Worm (Caenorhabditis elegans): Measurements from ENCODE around the gene mpst-3.

mpst-3 gene

DNA sequence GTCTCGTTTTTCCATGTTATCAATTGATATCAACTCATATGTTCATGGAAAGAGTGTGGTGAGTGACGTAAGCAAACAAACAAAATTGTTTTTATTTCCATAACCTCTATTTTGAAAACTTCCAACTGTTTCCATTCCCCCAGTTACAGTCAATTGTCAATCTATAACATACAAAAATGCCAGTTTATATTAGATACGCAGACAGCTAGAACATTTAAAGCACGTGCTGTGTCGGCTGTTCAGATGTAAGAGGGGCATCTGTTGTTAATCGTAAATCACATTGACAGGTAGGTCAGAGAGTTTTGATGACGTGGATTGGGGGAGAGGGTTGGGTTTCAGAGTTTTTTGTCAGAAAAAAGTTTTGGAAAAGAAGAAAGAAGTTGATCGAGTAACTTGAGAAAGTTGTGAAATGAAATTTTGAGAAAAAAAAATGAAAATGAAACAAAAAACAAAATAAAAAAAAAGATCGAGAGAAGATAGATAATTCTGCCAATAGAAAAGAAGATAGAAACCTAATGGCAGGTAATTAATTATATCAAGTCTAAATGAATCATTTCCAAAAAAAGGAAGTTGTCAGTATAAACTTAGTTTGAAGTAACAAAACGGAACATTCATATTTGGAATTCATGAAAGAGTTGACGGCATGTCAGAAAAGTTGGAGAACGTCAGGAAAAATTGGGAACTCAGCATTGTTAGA is 46.8 kb upstream of the mpst-3 start (continued):
- TF ChIP-seq ets-5 (GFP tag; IDR thresholded peaks at IDR 0.05) (no peak), hpl-2 (GFP tag; optimal IDR thresholded peaks at IDR 0.05) (no peak), lin-14 (GFP tag; optimal IDR thresholded peaks at IDR 0.05) (peak; percentile 94), ztf-4 (tag; optimal IDR thresholded peaks at IDR 0.05) (peak; percentile 38), nhr-85 (tag) (peak; percentile 97), pag-3 (tag; optimal IDR thresholded peaks at IDR 0.05; ENCODE audit: borderline replicate concordance, insufficient read depth) (no peak), blmp-1 (tag; optimal IDR thresholded peaks at IDR 0.05) (peak; percentile 53), tbx-2 (tag; optimal IDR thresholded peaks at IDR 0.05) (peak; percentile 61), ceh-82 (tag; optimal IDR thresholded peaks at IDR 0.05) (no peak), fkh-8 (tag; optimal IDR thresholded peaks at IDR 0.05) (no peak), unc-30 (tag; optimal IDR thresholded peaks at IDR 0.05) (no peak), aly-2 (tag; optimal IDR thresholded peaks at IDR 0.05) (no peak), unc-62 (GFP tag; optimal IDR thresholded peaks at IDR 0.05) (no peak), unc-86 (tag; optimal IDR thresholded peaks at IDR 0.05) (no peak), C16A3.4 (tag; optimal IDR thresholded peaks at IDR 0.05) (peak; percentile 26), xbp-1 (tag; optimal IDR thresholded peaks at IDR 0.05) (peak; percentile 71), jun-1 (tag; optimal IDR thresholded peaks at IDR 0.05) (no peak), nhr-237 (tag; optimal IDR thresholded peaks at IDR 0.05) (no peak), efl-1 (optimal IDR thresholded peaks at IDR 0.05) (peak; percentile 36 to 42), efl-1 (GFP tag; optimal IDR thresholded peaks at IDR 0.05 in 1 of 2) (peak; percentile 14 to 94), lin-35 (GFP tag; optimal IDR thresholded peaks at IDR 0.05) (peak; percentile 24 to 81), snu-23 (GFP tag; optimal IDR thresholded peaks at IDR 0.05) (peak; percentile 83), nhr-12 (tag; optimal IDR thresholded peaks at IDR 0.05) (no peak), C04F5.9 (tag; optimal IDR thresholded peaks at IDR 0.05) (peak; percentile 16), ceh-88 (GFP tag; IDR thresholded peaks at IDR 0.05) (no peak), ceh-90 (tag; optimal IDR thresholded peaks at IDR 0.05) (no peak), nhr-19 (GFP tag; conservative IDR thresholded peaks at IDR 0.05) (peak; percentile 78), C34B4.2 (tag; optimal IDR thresholded peaks at IDR 0.05) (no peak), isw-1 (GFP tag; IDR thresholded peaks at IDR 0.05) (no peak), ces-1 (GFP tag; optimal IDR thresholded peaks at IDR 0.05) (no peak), lir-3 (tag; optimal IDR thresholded peaks at IDR 0.05; ENCODE audit: poor library complexity) (peak; percentile 37), nhr-47 (tag; optimal IDR thresholded peaks at IDR 0.05) (peak; percentile 65), ztf-11 (tag; optimal IDR thresholded peaks at IDR 0.05) (no peak)

DNA sequence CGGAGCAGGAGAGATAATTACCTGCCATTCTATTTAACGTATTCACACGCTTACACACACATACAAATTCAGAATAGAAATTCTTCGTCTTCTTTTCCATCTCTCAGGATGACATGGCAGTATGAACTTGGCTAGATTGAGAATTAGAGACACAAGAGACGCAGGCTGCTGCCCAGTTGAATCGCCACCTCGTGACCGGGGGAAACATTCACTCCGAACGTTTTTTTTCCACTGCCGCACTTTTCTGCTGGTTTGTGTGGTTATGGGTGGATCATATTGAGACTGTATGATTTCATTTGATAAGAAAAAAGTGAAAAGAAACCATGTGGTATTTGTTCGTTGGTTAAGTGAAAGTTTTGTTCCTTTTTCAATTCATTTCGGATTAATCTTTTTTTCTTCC is 45.8 kb upstream of the mpst-3 start:
- TF ChIP-seq nhr-47 (tag; optimal IDR thresholded peaks at IDR 0.05) (peak; percentile 60), swsn-7 (tag; optimal IDR thresholded peaks at IDR 0.05) (peak; percentile 17), mef-2 (tag; optimal IDR thresholded peaks at IDR 0.05) (no peak), blmp-1 (tag; optimal IDR thresholded peaks at IDR 0.05) (peak; percentile 99), nhr-237 (tag; optimal IDR thresholded peaks at IDR 0.05) (no peak), egl-27 (tag; optimal IDR thresholded peaks at IDR 0.05) (no peak), elt-3 (tag; optimal IDR thresholded peaks at IDR 0.05) (peak in 3 of 6 experiments; percentile 1 to 98 (median 83)), snpc-4 (tag; optimal IDR thresholded peaks at IDR 0.05) (peak; percentile 23), jun-1 (tag; optimal IDR thresholded peaks at IDR 0.05) (peak; percentile 32), lin-39 (tag; optimal IDR thresholded peaks at IDR 0.05) (no peak), egl-13 (tag; optimal IDR thresholded peaks at IDR 0.05) (peak; percentile 2), pag-3 (tag; optimal IDR thresholded peaks at IDR 0.05; ENCODE audit: borderline replicate concordance, insufficient read depth) (peak; percentile 78), sox-4 (tag; optimal IDR thresholded peaks at IDR 0.05) (no peak), unc-98 (GFP tag; IDR thresholded peaks at IDR 0.05) (no peak), lir-3 (tag; optimal IDR thresholded peaks at IDR 0.05; ENCODE audit: poor library complexity) (peak; percentile 29), C04F5.9 (tag; optimal IDR thresholded peaks at IDR 0.05) (no peak), ceh-90 (tag; optimal IDR thresholded peaks at IDR 0.05) (no peak), ama-1 (optimal IDR thresholded peaks at IDR 0.05) (peak; percentile 33), nhr-77 (tag; optimal IDR thresholded peaks at IDR 0.05) (no peak), nhr-90 (tag; optimal IDR thresholded peaks at IDR 0.05; ENCODE audit: poor library complexity) (peak; percentile 57), grh-1 (GFP tag; IDR thresholded peaks at IDR 0.05) (no peak), efl-3 (GFP tag; optimal IDR thresholded peaks at IDR 0.05) (no peak), fkh-4 (tag; optimal IDR thresholded peaks at IDR 0.05; ENCODE audit: borderline replicate concordance) (no peak), rnt-1 (tag; optimal IDR thresholded peaks at IDR 0.05) (peak; percentile 46), lin-35 (GFP tag; optimal IDR thresholded peaks at IDR 0.05) (peak; percentile 51 to 79), hpl-2 (GFP tag; optimal IDR thresholded peaks at IDR 0.05) (peak; percentile 12), tlp-1 (tag; optimal IDR thresholded peaks at IDR 0.05) (no peak), ceh-63 (GFP tag; optimal IDR thresholded peaks at IDR 0.05) (no peak)
